Worm (Caenorhabditis elegans): ENCODE measurements around the gene agxt-1.

The agxt-1 gene

DNA sequence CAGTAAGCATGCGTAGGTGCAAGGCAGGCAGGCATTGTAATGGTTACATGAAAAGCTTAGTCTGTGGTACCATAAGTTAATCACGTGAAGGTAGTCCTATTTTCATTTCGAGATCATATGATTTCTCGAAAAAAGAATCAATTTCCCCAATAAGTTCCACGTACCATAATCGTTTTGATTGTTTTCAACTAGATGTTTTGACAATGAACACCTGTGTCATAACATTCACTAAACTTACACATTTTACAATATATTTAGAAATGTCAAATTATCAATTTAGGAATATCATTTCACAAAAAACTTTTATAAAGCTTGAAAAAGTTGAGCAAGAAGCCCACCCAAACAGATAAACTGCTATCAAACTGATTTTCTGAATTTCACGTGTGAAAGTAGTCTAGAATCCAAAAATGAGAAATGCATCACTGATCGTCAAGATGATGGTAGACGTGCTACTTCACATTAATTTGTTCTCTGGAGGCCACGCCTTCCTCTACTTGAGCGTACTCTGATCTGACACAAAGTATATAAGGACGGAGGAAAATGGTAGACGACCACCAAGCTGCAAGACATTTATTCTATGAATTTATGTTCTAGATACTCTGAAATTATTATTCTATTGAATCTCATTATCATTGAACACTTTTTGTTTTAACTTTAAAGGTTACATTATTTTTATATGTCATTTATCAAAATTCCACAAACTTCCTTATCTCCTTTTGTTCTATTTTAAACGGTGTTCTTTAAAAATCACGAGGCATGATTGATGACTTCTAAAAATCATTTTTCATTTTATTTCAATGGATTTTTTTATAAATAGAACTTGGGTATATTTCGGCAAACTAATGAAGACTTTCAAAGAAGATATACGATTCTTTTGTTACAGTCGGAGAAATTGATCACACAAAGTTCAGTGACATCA, 26.2 kb upstream of the agxt-1 start, which contains the start of gene F46C5.10:
Gene F46C5.10, minus strand, starts transcription at position 51 of the 919 bp plus-strand sequence.
- no peak for TF ChIP-seq zag-1 (tag; optimal IDR thresholded peaks at IDR 0.05)
- TF ChIP-seq C34F6.9 (tag; optimal IDR thresholded peaks at IDR 0.05) = no peak
- no peak for TF ChIP-seq crh-2 (tag; optimal IDR thresholded peaks at IDR 0.05)
- peak; percentile 67 for TF ChIP-seq nhr-21 (tag; optimal IDR thresholded peaks at IDR 0.05)
- TF ChIP-seq unc-62 (GFP tag; optimal IDR thresholded peaks at IDR 0.05) = no peak
- no peak for TF ChIP-seq nhr-237 (tag; optimal IDR thresholded peaks at IDR 0.05)
- no peak for TF ChIP-seq nhr-11 (tag; optimal IDR thresholded peaks at IDR 0.05)
- TF ChIP-seq lin-39 (tag; optimal IDR thresholded peaks at IDR 0.05) = no peak
- TF ChIP-seq mdl-1 (tag; optimal IDR thresholded peaks at IDR 0.05) = no peak
- no peak for TF ChIP-seq nhr-12 (tag; optimal IDR thresholded peaks at IDR 0.05)
- TF ChIP-seq nhr-129 (tag; optimal IDR thresholded peaks at IDR 0.05) = no peak
- TF ChIP-seq nhr-77 (tag; optimal IDR thresholded peaks at IDR 0.05) = no peak
- no peak for TF ChIP-seq mab-5 (tag; optimal IDR thresholded peaks at IDR 0.05)
- TF ChIP-seq ztf-11 (tag; optimal IDR thresholded peaks at IDR 0.05) = no peak
- TF ChIP-seq blmp-1 (tag; optimal IDR thresholded peaks at IDR 0.05; ENCODE audit: insufficient read depth) = no peak
- no peak for TF ChIP-seq F13H6.1 (tag; optimal IDR thresholded peaks at IDR 0.05)
- no peak for TF ChIP-seq nhr-6 (tag; optimal IDR thresholded peaks at IDR 0.05)
- TF ChIP-seq egl-27 (tag; optimal IDR thresholded peaks at IDR 0.05) = no peak
- TF ChIP-seq skn-1 (tag; optimal IDR thresholded peaks at IDR 0.05) = no peak
- TF ChIP-seq lin-13 (GFP tag; optimal IDR thresholded peaks at IDR 0.05) = peak; percentile 14
- no peak for TF ChIP-seq dmd-4 (tag; optimal IDR thresholded peaks at IDR 0.05)
- no peak for TF ChIP-seq elt-1 (tag; optimal IDR thresholded peaks at IDR 0.05)
- TF ChIP-seq ZK546.5 (tag; optimal IDR thresholded peaks at IDR 0.05) = no peak
- no peak for TF ChIP-seq ceh-16 (tag; optimal IDR thresholded peaks at IDR 0.05)
- no peak for TF ChIP-seq ztf-1 (GFP tag; conservative IDR thresholded peaks at IDR 0.05)
- no peak for TF ChIP-seq aly-2 (tag; optimal IDR thresholded peaks at IDR 0.05)
- no peak for TF ChIP-seq sem-4 (tag; optimal IDR thresholded peaks at IDR 0.05)
- no peak for TF ChIP-seq mbf-1 (tag; optimal IDR thresholded peaks at IDR 0.05)
- TF ChIP-seq lsy-2 (tag; optimal IDR thresholded peaks at IDR 0.05) = peak in 1 of 2 experiments; percentile 38
- no peak for TF ChIP-seq elt-3 (tag; optimal IDR thresholded peaks at IDR 0.05)
- TF ChIP-seq ceh-82 (tag; optimal IDR thresholded peaks at IDR 0.05) = no peak
- no peak for TF ChIP-seq nhr-23 (tag; optimal IDR thresholded peaks at IDR 0.05)
- no peak for TF ChIP-seq ztf-4 (tag; optimal IDR thresholded peaks at IDR 0.05)
- no peak for TF ChIP-seq peb-1 (tag; optimal IDR thresholded peaks at IDR 0.05)
- no peak for TF ChIP-seq gmeb-1 (tag; optimal IDR thresholded peaks at IDR 0.05)
- TF ChIP-seq nhr-10 (tag; optimal IDR thresholded peaks at IDR 0.05) = no peak
- peak; percentile 40 for TF ChIP-seq sma-9 (GFP tag; optimal IDR thresholded peaks at IDR 0.05)
- no peak for TF ChIP-seq sma-9 (tag; optimal IDR thresholded peaks at IDR 0.05)
- no peak for TF ChIP-seq Y55F3AM.14 (GFP tag; optimal IDR thresholded peaks at IDR 0.05)
- TF ChIP-seq R02D3.7 (tag; optimal IDR thresholded peaks at IDR 0.05) = no peak
- no peak for TF ChIP-seq ama-1 (optimal IDR thresholded peaks at IDR 0.05)
- no peak for TF ChIP-seq unc-55 (GFP tag; optimal IDR thresholded peaks at IDR 0.05)
- peak; percentile 84 for TF ChIP-seq nhr-25 (tag; optimal IDR thresholded peaks at IDR 0.05)
- TF ChIP-seq alr-1 (tag; optimal IDR thresholded peaks at IDR 0.05) = no peak
- no peak for TF ChIP-seq fos-1 (tag; optimal IDR thresholded peaks at IDR 0.05)
- peak; percentile 8 for TF ChIP-seq sma-3 (GFP tag; optimal IDR thresholded peaks at IDR 0.05)
- TF ChIP-seq lin-11 (tag; optimal IDR thresholded peaks at IDR 0.05) = no peak
- no peak for TF ChIP-seq snpc-4 (tag; optimal IDR thresholded peaks at IDR 0.05)
- TF ChIP-seq unc-39 (tag; optimal IDR thresholded peaks at IDR 0.05) = no peak
